Worm (Caenorhabditis elegans): ENCODE data around the gene acc-3.

- TF ChIP-seq ham-2 (GFP tag; optimal IDR thresholded peaks at IDR 0.05) (no peak), snpc-4 (tag; optimal IDR thresholded peaks at IDR 0.05) (no peak), nhr-12 (tag; optimal IDR thresholded peaks at IDR 0.05) (no peak), ces-1 (GFP tag; optimal IDR thresholded peaks at IDR 0.05) (no peak), tbx-8 (GFP tag; optimal IDR thresholded peaks at IDR 0.05) (no peak)
Measured at ce11 chrX:4676702-4677101, 50.6 kb downstream of the acc-3 start.
